Worm (Caenorhabditis elegans): ENCODE data around the gene col-131.

The col-131 gene

DNA sequence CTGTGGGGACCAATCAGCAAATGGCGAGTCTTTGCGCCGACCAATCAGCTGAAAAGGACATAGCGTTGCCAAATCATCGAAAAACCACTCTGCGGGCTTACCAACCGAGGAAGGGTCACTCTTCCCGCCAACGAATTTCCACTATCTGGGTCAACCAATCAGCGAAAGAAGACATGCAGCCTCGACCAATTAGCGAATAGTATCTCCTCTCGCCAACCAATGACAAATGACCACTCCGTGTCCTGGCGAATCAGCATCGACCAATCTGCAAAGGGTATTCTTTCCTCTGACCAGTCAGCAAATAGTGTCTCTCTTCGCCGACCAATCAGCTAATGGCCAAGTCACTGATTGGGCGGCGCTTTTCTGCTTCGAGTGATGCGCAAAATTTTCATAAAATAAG lies 25.6 kb downstream of the col-131 start (continued):
- no peak for TF ChIP-seq sdz-12 (GFP tag; optimal IDR thresholded peaks at IDR 0.05)

DNA sequence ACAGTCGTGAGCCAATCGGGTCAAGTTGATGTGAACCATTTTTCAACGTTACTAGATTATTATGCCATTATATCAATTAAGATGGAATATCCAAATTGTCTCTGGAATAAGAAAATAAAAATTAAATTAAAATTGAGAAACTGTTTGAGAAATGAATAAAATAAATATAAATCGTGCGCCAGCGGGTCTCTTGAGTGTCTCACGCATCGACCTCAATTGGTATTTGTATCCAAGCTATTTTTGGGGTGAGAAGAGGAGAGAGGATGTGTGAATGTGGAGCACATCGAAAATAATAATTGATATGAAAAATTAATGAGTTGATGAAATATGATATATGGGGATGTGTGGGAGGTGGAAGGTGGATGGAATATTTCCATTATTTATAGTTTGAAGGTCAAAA lies 28.2 kb downstream of the col-131 start, which contains the start of gene F49E11.2:
TSS of gene F49E11.2 (minus strand) at position 101 of the 400 bp plus-strand sequence.
- TF ChIP-seq nhr-25 (tag; optimal IDR thresholded peaks at IDR 0.05; ENCODE audit: borderline replicate concordance, insufficient read depth) (no peak), aha-1 (tag) (peak; percentile 14)

DNA sequence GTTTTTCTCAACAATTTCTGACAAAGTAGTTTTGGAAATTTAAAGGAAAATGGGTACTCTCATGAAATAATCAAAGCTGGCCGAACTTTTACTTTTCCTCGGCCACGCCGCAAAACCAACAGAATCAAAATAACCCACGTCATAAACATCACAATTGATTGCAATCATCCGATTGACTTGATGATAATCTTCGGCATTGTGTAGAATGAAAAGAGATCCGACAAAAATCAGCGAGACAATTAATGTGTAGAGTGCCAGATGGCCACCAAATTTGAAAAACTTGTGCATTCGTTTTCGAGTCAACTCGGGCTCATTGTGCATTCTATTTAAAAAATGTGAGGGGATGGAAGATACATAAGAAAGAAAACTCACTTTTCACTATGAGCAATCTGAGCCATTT lies 30.3 kb downstream of the col-131 start:
- TF ChIP-seq zfp-2 (tag; optimal IDR thresholded peaks at IDR 0.05) (no peak), T20F7.1 (GFP tag; optimal IDR thresholded peaks at IDR 0.05) (no peak), ZK337.2 (GFP tag; IDR thresholded peaks at IDR 0.05) (no peak), nhr-6 (tag; optimal IDR thresholded peaks at IDR 0.05) (no peak), mxl-2 (GFP tag; conservative IDR thresholded peaks at IDR 0.05) (no peak), ces-1 (GFP tag; optimal IDR thresholded peaks at IDR 0.05) (no peak), vab-7 (GFP tag; IDR thresholded peaks at IDR 0.05) (no peak), ceh-62 (tag; optimal IDR thresholded peaks at IDR 0.05) (no peak), Y75B8A.6 (GFP tag; IDR thresholded peaks at IDR 0.05) (no peak), ceh-44 (GFP tag; IDR thresholded peaks at IDR 0.05) (no peak), dmd-8 (GFP tag; IDR thresholded peaks at IDR 0.05) (no peak), gei-8 (GFP tag; optimal IDR thresholded peaks at IDR 0.05) (no peak), D1046.2 (GFP tag; IDR thresholded peaks at IDR 0.05) (no peak), rbr-2 (tag; optimal IDR thresholded peaks at IDR 0.05) (no peak), ztf-11 (tag; optimal IDR thresholded peaks at IDR 0.05) (no peak), nhr-111 (GFP tag; optimal IDR thresholded peaks at IDR 0.05) (no peak)

DNA sequence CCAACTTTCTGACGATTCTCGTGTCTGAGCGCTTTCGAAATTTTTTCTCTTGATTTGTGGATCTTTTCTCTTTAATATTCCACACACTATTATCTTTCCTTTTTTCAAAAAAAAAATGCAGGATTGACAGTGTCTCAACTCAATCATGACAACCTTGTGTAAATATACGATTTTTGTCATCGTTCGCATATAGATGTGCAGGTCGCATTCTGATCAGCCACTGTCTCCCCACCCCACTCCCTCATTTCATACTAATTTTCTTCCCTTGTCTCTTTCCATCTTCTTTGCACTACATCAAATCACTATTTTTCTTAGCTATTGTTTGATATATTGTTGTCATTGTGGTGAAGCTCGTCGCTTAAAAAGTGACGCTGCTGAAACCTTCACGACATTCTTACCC lies 31.8 kb downstream of the col-131 start:
- TF ChIP-seq pha-4 (GFP tag; IDR thresholded peaks at IDR 0.05) (no peak), pha-4 (tag; optimal IDR thresholded peaks at IDR 0.05) (no peak), nhr-111 (GFP tag; optimal IDR thresholded peaks at IDR 0.05) (peak; percentile 40), F44E2.7 (GFP tag; IDR thresholded peaks at IDR 0.05) (0 out of 2 replicates have a peak, but pooled peaks have one; percentile 41), lin-38 (GFP tag; IDR thresholded peaks at IDR 0.05) (0 out of 2 replicates have a peak, but pooled peaks have one; percentile 22), Y105C5A.15 (GFP tag; IDR thresholded peaks at IDR 0.05) (peak; percentile 7; the same call in 1 of the 2 replicates), spr-3 (GFP tag; optimal IDR thresholded peaks at IDR 0.05) (peak; percentile 44), cey-2 (tag; optimal IDR thresholded peaks at IDR 0.05; ENCODE audit: borderline replicate concordance, insufficient read depth) (no peak), dmd-8 (GFP tag; IDR thresholded peaks at IDR 0.05) (peak; percentile 19; the same call in 1 of the 2 replicates)

DNA sequence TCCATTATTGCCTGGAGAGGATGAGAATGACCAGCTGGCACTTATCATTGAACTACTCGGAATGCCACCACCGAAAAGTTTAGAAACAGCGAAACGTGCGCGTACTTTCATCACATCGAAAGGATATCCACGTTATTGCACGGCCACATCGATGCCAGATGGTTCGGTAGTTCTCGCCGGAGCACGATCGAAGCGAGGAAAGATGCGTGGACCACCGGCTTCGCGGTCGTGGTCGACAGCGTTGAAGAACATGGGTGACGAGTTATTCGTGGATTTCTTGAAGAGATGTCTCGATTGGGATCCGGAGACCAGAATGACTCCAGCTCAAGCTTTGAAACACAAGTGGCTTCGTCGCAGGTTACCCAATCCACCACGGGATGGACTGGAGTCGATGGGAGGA lies 33.6 kb downstream of the col-131 start:
- peak; percentile 52 for TF ChIP-seq set-16 (GFP tag; IDR thresholded peaks at IDR 0.05)
- no peak for TF ChIP-seq zfp-2 (tag; optimal IDR thresholded peaks at IDR 0.05)

ce11 chrIV:13032153-13032552 lies 34.9 kb downstream of the col-131 start:
- no peak for TF ChIP-seq fkh-10 (GFP tag; optimal IDR thresholded peaks at IDR 0.05)
- TF ChIP-seq mep-1 (tag; optimal IDR thresholded peaks at IDR 0.05), result no peak
- TF ChIP-seq dve-1 (tag; optimal IDR thresholded peaks at IDR 0.05; ENCODE audit: insufficient read depth), result peak; percentile 61
- TF ChIP-seq set-16 (GFP tag; IDR thresholded peaks at IDR 0.05), result no peak
- no peak for TF ChIP-seq lin-39 (tag; optimal IDR thresholded peaks at IDR 0.05)
- no peak for TF ChIP-seq lin-13 (GFP tag; optimal IDR thresholded peaks at IDR 0.05)
- no peak for TF ChIP-seq duxl-1 (tag; optimal IDR thresholded peaks at IDR 0.05; ENCODE audit: poor library complexity)
- peak; percentile 21 for TF ChIP-seq nhr-28 (tag; optimal IDR thresholded peaks at IDR 0.05)
- no peak for TF ChIP-seq rbr-2 (tag; optimal IDR thresholded peaks at IDR 0.05)
- TF ChIP-seq mdl-1 (tag; optimal IDR thresholded peaks at IDR 0.05), result peak in 1 of 2 experiments; percentile 12
- no peak for TF ChIP-seq F49E8.2 (tag; optimal IDR thresholded peaks at IDR 0.05; ENCODE audit: borderline replicate concordance)
- no peak for TF ChIP-seq daf-8 (GFP tag; IDR thresholded peaks at IDR 0.05)
- TF ChIP-seq lir-3 (tag; optimal IDR thresholded peaks at IDR 0.05), result no peak
- TF ChIP-seq daf-16 (GFP tag; optimal IDR thresholded peaks at IDR 0.05), result no peak
- peak; percentile 56 for TF ChIP-seq daf-16 (tag; optimal IDR thresholded peaks at IDR 0.05)
- peak; percentile 48 for TF ChIP-seq hlh-30 (tag; optimal IDR thresholded peaks at IDR 0.05; ENCODE audit: insufficient read depth)
- no peak for TF ChIP-seq nhr-42 (GFP tag; IDR thresholded peaks at IDR 0.05)
- TF ChIP-seq egl-43 (GFP tag; IDR thresholded peaks at IDR 0.05), result no peak
